Worm (Caenorhabditis elegans): ENCODE measurements around the gene rps-2.

DNA sequence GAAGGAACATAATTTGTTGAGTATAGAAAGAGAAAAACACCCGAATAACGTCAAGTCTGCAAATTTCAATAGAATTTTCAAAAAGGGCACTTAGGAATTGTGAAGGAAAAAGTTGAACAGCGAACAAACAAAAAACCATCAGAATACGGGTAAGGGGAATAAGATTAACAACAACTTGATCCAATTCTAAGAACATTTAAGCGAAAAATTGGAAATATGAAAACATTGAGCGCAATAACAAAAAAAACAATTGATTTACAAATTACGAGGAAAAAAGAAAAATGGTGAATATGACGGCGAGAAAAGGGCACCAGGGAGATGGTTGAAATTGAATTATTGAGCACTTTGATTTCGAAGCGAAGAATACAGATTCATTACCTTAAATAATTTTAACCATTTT lies 9.3 kb downstream of the rps-2 start:
- TF ChIP-seq tbx-37 (GFP tag; conservative IDR thresholded peaks at IDR 0.05) (no peak), flt-1 (GFP tag; IDR thresholded peaks at IDR 0.05) (no peak), B0310.2 (tag; optimal IDR thresholded peaks at IDR 0.05) (no peak), ama-1 (optimal IDR thresholded peaks at IDR 0.05) (no peak), hmg-4 (GFP tag; optimal IDR thresholded peaks at IDR 0.05) (no peak), hnd-1 (tag; optimal IDR thresholded peaks at IDR 0.05) (no peak), pes-1 (GFP tag; IDR thresholded peaks at IDR 0.05) (no peak), ceh-36 (tag; optimal IDR thresholded peaks at IDR 0.05) (no peak), aly-1 (tag; optimal IDR thresholded peaks at IDR 0.05) (no peak), F13C5.2 (tag; optimal IDR thresholded peaks at IDR 0.05) (no peak)

Measured in whole organism, early embryonic.